Fruit fly (Drosophila melanogaster) Kc167 (cell line): ENCODE data around the gene CG4461.

Source experiments
- Myc ChIP-seq: fragments of >200 bp; optimal IDR thresholded peaks from 2 replicates; lab custom pipeline; 2017; ENCODE audit warnings: missing external identifiers
- Sin3A ChIP-seq: fragments of >200 bp; optimal IDR thresholded peaks from 2 replicates; lab custom pipeline; 2018; ENCODE audit warnings: missing external identifiers
- h ChIP-seq: fragments of >200 bp; optimal IDR thresholded peaks from 3 replicates; lab custom pipeline; 2018; ENCODE audit warnings: missing external identifiers
- insv ChIP-seq: fragments of >200 bp; optimal IDR thresholded peaks from 3 replicates; lab custom pipeline; 2018; ENCODE audit warnings: missing external identifiers
- psq ChIP-seq: fragments of >200 bp; optimal IDR thresholded peaks from 2 replicates; lab custom pipeline; 2017; ENCODE audit warnings: missing external identifiers

dm6 chr3L:9353733-9354132 is 21.5 kb upstream of the CG4461 start, which contains the start of gene CG32040:
- TF ChIP-seq Sin3A (lab: Kevin White, UChicago) = no peak
- no peak for TF ChIP-seq Myc (lab: Kevin White, UChicago)
- no peak for TF ChIP-seq psq
- TF ChIP-seq h (lab: Kevin White, UChicago) = no peak
- no peak for TF ChIP-seq insv (lab: Kevin White, UChicago)
